Worm (Caenorhabditis elegans) whole organism, L4 larva: ENCODE data around the gene srbc-8.

Experiments
- F37D6.2 ChIP-seq: sonication (generic microtip); optimal IDR thresholded peaks from 2 replicates; lab custom pipeline; 2016; ENCODE audit warnings: mild to moderate bottlenecking, missing genetic modification characterization, missing compliant biosample characterization
- F49E8.2 ChIP-seq: sonication (generic microtip); optimal IDR thresholded peaks from 2 replicates; lab custom pipeline; 2016; ENCODE audit warnings: missing compliant biosample characterization, mild to moderate bottlenecking, missing genetic modification characterization, borderline replicate concordance
- Y5F2A.4 ChIP-seq: fragments of 200-800 bp; sonication (Bioruptor generic); optimal IDR thresholded peaks from 2 replicates; lab custom pipeline; 2018; ENCODE audit warnings: mild to moderate bottlenecking, missing genetic modification characterization, missing compliant biosample characterization
- ceh-32 ChIP-seq: sonication (generic microtip); optimal IDR thresholded peaks from 2 replicates; lab custom pipeline; 2016; ENCODE audit warnings: mild to moderate bottlenecking, missing genetic modification characterization, missing compliant biosample characterization; ENCODE audit not compliant: poor library complexity
- ceh-44 ChIP-seq: fragments of 200-800 bp; sonication (Bioruptor generic); IDR thresholded peaks from 2 replicates; pipeline ENCODE4 v1.3.6; 2022; ENCODE audit warnings: missing genetic modification reagents, missing genetic modification characterization, missing compliant biosample characterization
- ctbp-1 ChIP-seq: fragments of 200-800 bp; sonication (Bioruptor generic); IDR thresholded peaks from 2 replicates; pipeline ENCODE4 v1.3.6; 2022; ENCODE audit warnings: missing genetic modification reagents, missing genetic modification characterization, missing compliant biosample characterization
- daf-12 ChIP-seq: fragments of 150-350 bp; optimal IDR thresholded peaks from 2 replicates; lab custom pipeline; 2014; ENCODE audit warnings: missing biosample characterization, missing genetic modification reagents, missing genetic modification characterization
- daf-8 ChIP-seq: fragments of 200-800 bp; sonication (Bioruptor generic); IDR thresholded peaks from 2 replicates; pipeline ENCODE4 v1.3.6; 2022; ENCODE audit warnings: missing genetic modification characterization, missing compliant biosample characterization
- dmd-8 ChIP-seq: fragments of 200-800 bp; sonication (Bioruptor generic); IDR thresholded peaks from 2 replicates; pipeline ENCODE4 v1.3.6; 2022; ENCODE audit warnings: missing genetic modification characterization, missing compliant biosample characterization
- dve-1 ChIP-seq: sonication (generic microtip); optimal IDR thresholded peaks from 2 replicates; lab custom pipeline; 2017; ENCODE audit warnings: antibody characterized with exemption, mild to moderate bottlenecking, missing genetic modification characterization, missing compliant biosample characterization; ENCODE audit not compliant: insufficient read depth
- fos-1 ChIP-seq: fragments of 150-350 bp; optimal IDR thresholded peaks from 2 replicates; lab custom pipeline; 2014; ENCODE audit warnings: missing biosample characterization, missing genetic modification characterization
- hif-1 ChIP-seq, 2 experiments: sonication (generic microtip); optimal IDR thresholded peaks; 2 replicates each; lab custom pipeline; 2016 to 2017; ENCODE audit warnings: missing compliant biosample characterization in 2 of 2, missing genetic modification characterization in 2 of 2, missing genetic modification reagents in 2 of 2, missing genotype in 2 of 2, mild to moderate bottlenecking in 1 of 2
- hlh-30 ChIP-seq: sonication (generic microtip); optimal IDR thresholded peaks from 2 replicates; lab custom pipeline; 2017; ENCODE audit warnings: antibody characterized with exemption, mild to moderate bottlenecking, missing genetic modification characterization, missing compliant biosample characterization; ENCODE audit not compliant: insufficient read depth
- jun-1 ChIP-seq: fragments of 150-350 bp; optimal IDR thresholded peaks from 2 replicates; lab custom pipeline; 2014; ENCODE audit warnings: missing biosample characterization, missing genetic modification reagents, missing genetic modification characterization
- lir-3 ChIP-seq: sonication (generic microtip); optimal IDR thresholded peaks from 2 replicates; lab custom pipeline; 2016; ENCODE audit warnings: mild to moderate bottlenecking, missing genetic modification characterization, missing compliant biosample characterization
- lsy-2 ChIP-seq, 2 experiments: fragments of 150-350 bp in 1 of 2; sonication (generic microtip) in 1 of 2; optimal IDR thresholded peaks; 2 replicates each; lab custom pipeline; 2014 to 2017; ENCODE audit warnings: missing biosample characterization in 2 of 2, missing genetic modification characterization in 2 of 2
- madf-9 ChIP-seq: fragments of 200-800 bp; sonication (Bioruptor generic); conservative IDR thresholded peaks from 2 replicates; pipeline ENCODE4 v1.3.6; 2022; ENCODE audit warnings: missing genetic modification reagents, missing genetic modification characterization, missing compliant biosample characterization
- mdl-1 ChIP-seq, 2 experiments: fragments of 150-350 bp in 1 of 2; sonication (generic microtip) in 1 of 2; optimal IDR thresholded peaks; 2 replicates each; lab custom pipeline; 2014 to 2017; ENCODE audit warnings: missing biosample characterization in 2 of 2, missing genetic modification characterization in 2 of 2
- mdt-29 ChIP-seq: fragments of 200-800 bp; sonication (Bioruptor generic); IDR thresholded peaks from 2 replicates; pipeline ENCODE4 v1.3.6; 2022; ENCODE audit warnings: missing genetic modification reagents, missing genetic modification characterization, missing compliant biosample characterization
- mep-1 ChIP-seq: fragments of 150-350 bp; sonication (generic microtip); optimal IDR thresholded peaks from 3 replicates; lab custom pipeline; 2014; ENCODE audit warnings: missing biosample characterization, missing genetic modification characterization
- mes-2 ChIP-seq: sonication (generic microtip); optimal IDR thresholded peaks from 2 replicates; lab custom pipeline; 2016; ENCODE audit warnings: missing genotype, mild to moderate bottlenecking, missing genetic modification characterization, missing compliant biosample characterization; ENCODE audit not compliant: poor library complexity, severe bottlenecking
- mxl-3 ChIP-seq: fragments of 200-800 bp; sonication (Bioruptor generic); optimal IDR thresholded peaks from 2 replicates; lab custom pipeline; 2018; ENCODE audit warnings: mild to moderate bottlenecking, missing genetic modification characterization, missing compliant biosample characterization
- nhr-102 ChIP-seq: sonication (generic microtip); optimal IDR thresholded peaks from 2 replicates; lab custom pipeline; 2016; ENCODE audit warnings: mild to moderate bottlenecking, missing genetic modification characterization, moderate library complexity, missing compliant biosample characterization
- nhr-25 ChIP-seq: sonication (generic microtip); optimal IDR thresholded peaks from 2 replicates; lab custom pipeline; 2017; ENCODE audit warnings: missing genetic modification characterization, mild to moderate bottlenecking, missing compliant biosample characterization, antibody characterized with exemption, moderate library complexity, borderline replicate concordance; ENCODE audit not compliant: insufficient read depth
- nhr-41 ChIP-seq: fragments of 200-800 bp; sonication (Bioruptor generic); IDR thresholded peaks from 2 replicates; pipeline ENCODE4 v1.3.6; 2022; ENCODE audit warnings: missing genetic modification reagents, missing genetic modification characterization, missing compliant biosample characterization
- nhr-6 ChIP-seq: fragments of 150-350 bp; optimal IDR thresholded peaks from 2 replicates; lab custom pipeline; 2014; ENCODE audit warnings: missing biosample characterization, missing genetic modification characterization
- pha-4 ChIP-seq, 2 experiments: fragments of 150-350 bp in 1 of 2; fragments of 200-800 bp in 1 of 2; sonication (Bioruptor generic) in 1 of 2; IDR thresholded peaks in 1 of 2; optimal IDR thresholded peaks in 1 of 2; 2 replicates each; pipeline versions ENCODE4 v1.3.6 to Lab custom; 2014 to 2022; ENCODE audit warnings: missing genetic modification characterization in 2 of 2, missing genetic modification reagents in 2 of 2, missing biosample characterization in 1 of 2, missing compliant biosample characterization in 1 of 2
- saeg-2 ChIP-seq: fragments of 200-800 bp; sonication (Bioruptor generic); IDR thresholded peaks from 2 replicates; pipeline ENCODE4 v1.3.6; 2022; ENCODE audit warnings: missing genetic modification reagents, missing genetic modification characterization, missing compliant biosample characterization
- skn-1 ChIP-seq: fragments of 150-350 bp; optimal IDR thresholded peaks from 2 replicates; lab custom pipeline; 2014; ENCODE audit warnings: missing biosample characterization, missing genetic modification characterization
- snpc-1.2 ChIP-seq: fragments of 200-800 bp; sonication (Bioruptor generic); IDR thresholded peaks from 2 replicates; pipeline ENCODE4 v1.3.6; 2022; ENCODE audit warnings: missing genetic modification reagents, missing genetic modification characterization, missing compliant biosample characterization
- snpc-4 ChIP-seq: fragments of 150-350 bp; optimal IDR thresholded peaks from 2 replicates; lab custom pipeline; 2014; ENCODE audit warnings: missing biosample characterization, missing genetic modification characterization
- spr-3 ChIP-seq: fragments of 200-800 bp; sonication (Bioruptor generic); optimal IDR thresholded peaks from 2 replicates; lab custom pipeline; 2018; ENCODE audit warnings: mild to moderate bottlenecking, missing genetic modification characterization, missing compliant biosample characterization

The srbc-8 gene

DNA sequence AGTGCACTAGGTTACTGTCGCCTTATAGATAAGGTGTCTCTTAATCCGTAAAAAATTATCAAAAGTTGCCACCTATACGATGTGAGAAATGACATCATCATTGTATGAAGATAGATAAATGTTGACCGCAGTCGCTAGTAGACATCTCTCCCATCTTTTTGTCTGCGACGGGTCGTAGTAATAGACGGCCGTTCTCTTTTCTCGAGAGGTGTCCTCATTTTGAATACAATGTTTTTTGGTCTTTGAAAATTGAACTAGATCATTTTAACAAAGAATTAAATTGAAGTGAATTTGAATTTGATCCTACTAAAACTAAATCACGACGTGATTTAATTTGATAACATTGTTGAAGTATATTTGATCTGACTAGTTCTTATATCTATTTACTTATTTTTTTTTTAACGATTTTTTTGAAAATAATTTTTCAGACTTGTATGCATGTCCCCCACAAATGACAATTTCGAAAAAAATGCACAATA lies 23.7 kb upstream of the srbc-8 start, which contains the start of the genes str-31 and nhr-172:
Gene str-31, minus strand, starts transcription at position 101 of the 479 bp plus-strand sequence.
Gene nhr-172, plus strand, starts transcription at position 429 of the 479 bp plus-strand sequence.
- TF ChIP-seq spr-3 (GFP tag; lab: Kevin White, UChicago) (no peak), hlh-30 (no peak), mes-2 (no peak), nhr-102 (tag; lab: Kevin White, UChicago) (no peak), lsy-2 (tag; optimal IDR thresholded peaks at IDR 0.05; lab: Kevin White, UChicago) (no peak), ceh-44 (GFP tag; lab: Robert Waterston, UW) (no peak), dmd-8 (GFP tag; lab: Robert Waterston, UW) (no peak), mep-1 (no peak), Y5F2A.4 (GFP tag; lab: Kevin White, UChicago) (no peak), daf-12 (no peak), skn-1 (no peak), snpc-4 (tag; lab: Kevin White, UChicago) (no peak), ctbp-1 (GFP tag; lab: Robert Waterston, UW) (no peak), mdt-29 (GFP tag; lab: Robert Waterston, UW) (no peak), nhr-6 (no peak), fos-1 (tag; lab: Kevin White, UChicago) (no peak), mxl-3 (GFP tag; lab: Kevin White, UChicago) (no peak), nhr-41 (no peak)

DNA sequence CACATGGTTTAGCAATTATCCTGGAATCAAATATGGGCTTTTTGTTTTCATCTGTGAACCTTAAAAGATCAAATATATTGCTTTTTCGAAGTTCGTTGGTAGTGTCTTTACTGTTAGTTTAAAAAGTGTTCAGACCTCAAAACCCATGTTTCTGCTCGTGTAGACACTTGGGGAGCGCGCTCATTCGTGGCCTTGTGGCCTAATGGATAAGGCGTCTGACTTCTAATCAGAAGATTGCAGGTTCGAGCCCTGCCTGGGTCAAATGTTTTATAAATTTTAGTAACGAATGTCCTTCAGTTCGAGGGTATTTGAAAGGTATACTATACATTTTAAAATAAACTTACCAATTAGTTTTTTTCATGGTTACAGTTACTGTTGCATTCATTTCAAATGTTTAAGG lies 21.3 kb upstream of the srbc-8 start:
- TF ChIP-seq ceh-44 (GFP tag; lab: Robert Waterston, UW) (0 out of 2 replicates have a peak, but pooled peaks have one; percentile 3), skn-1 (no peak)
- TF ChIP-seq, all 104 proteins: peak for 1

DNA sequence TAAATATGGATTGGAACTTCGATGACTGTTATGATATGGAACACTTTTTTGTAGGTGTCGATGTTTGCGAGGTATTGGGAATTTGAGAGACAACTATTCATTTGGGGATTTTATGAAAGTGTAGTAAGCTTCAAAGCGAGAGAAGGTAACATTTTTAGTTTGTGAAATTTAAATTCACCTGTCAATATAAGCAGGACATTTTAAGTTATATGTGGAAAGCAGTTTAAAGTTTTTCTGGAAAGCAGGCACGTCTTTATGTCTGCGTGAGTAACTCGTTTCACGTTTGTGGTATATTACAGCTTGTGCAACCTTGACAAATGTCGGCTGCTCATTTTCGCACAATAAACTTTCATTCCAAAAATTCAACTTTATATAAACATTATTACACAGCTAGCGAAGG lies 19.4 kb upstream of the srbc-8 start, which contains the start of gene srh-229:
Gene srh-229, minus strand, starts transcription at position 101 of the 400 bp plus-strand sequence.
- TF ChIP-seq F37D6.2 (tag; lab: Kevin White, UChicago): no peak
- TF ChIP-seq mdl-1 (tag; optimal IDR thresholded peaks at IDR 0.05; lab: Kevin White, UChicago): no peak
- no peak for TF ChIP-seq snpc-1.2 (GFP tag; lab: Robert Waterston, UW)
- no peak for TF ChIP-seq ctbp-1 (GFP tag; lab: Robert Waterston, UW)
- TF ChIP-seq, all 104 proteins: peak for 0

ce11 chrV:7501194-7501593 lies 16.3 kb upstream of the srbc-8 start:
- no peak for TF ChIP-seq hif-1 (tag; optimal IDR thresholded peaks at IDR 0.05; lab: Kevin White, UChicago)
- no peak for TF ChIP-seq madf-9
- no peak for TF ChIP-seq jun-1 (tag; lab: Kevin White, UChicago)
- no peak for TF ChIP-seq snpc-4 (tag; lab: Kevin White, UChicago)
- TF ChIP-seq F49E8.2 (tag; lab: Kevin White, UChicago): no peak
- no peak for TF ChIP-seq daf-8 (GFP tag; lab: Robert Waterston, UW)
- TF ChIP-seq ceh-32 (tag; lab: Kevin White, UChicago): no peak
- no peak for TF ChIP-seq saeg-2
- TF ChIP-seq dve-1 (tag; lab: Kevin White, UChicago): no peak
- TF ChIP-seq nhr-25 (tag; lab: Kevin White, UChicago): no peak
- no peak for TF ChIP-seq pha-4 (GFP tag; IDR thresholded peaks at IDR 0.05; lab: Robert Waterston, UW)
- TF ChIP-seq pha-4 (tag; optimal IDR thresholded peaks at IDR 0.05; lab: Kevin White, UChicago): no peak
- TF ChIP-seq lir-3 (tag; lab: Kevin White, UChicago): no peak
